Worm (Caenorhabditis elegans): ENCODE results near the gene ZK418.13.

The ZK418.13 gene

DNA sequence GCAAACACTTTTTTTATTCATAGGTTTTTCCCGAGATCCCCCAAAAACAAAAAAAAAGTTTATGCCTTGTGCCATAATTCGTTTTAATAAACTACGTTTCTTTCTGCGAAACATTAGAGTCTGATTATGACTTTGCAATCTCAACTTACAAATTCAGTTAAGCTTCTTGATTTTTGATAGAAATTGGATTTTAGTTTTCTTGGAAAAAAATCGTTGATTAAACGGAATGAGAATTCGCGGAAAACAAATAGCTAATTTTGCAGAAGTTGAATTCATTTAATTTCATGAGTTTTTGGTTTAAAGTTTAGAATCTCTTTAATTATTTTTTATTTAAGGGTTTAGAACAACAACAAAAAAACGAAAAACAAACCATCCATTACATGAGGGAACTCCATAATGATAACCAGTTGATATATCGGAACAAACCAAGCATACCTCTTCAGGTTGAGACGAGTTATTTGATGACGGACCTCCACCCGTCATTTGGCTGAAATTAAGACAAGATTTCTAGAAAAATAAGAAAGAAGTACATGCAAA, 38.7 kb upstream of the ZK418.13 start, which contains the start of gene nhr-10:
nhr-10 (minus strand) TSS at position 487 of the 537 bp plus-strand sequence.
- no peak for TF ChIP-seq snpc-4 (tag; optimal IDR thresholded peaks at IDR 0.05)
- no peak for TF ChIP-seq C34F6.9 (tag; optimal IDR thresholded peaks at IDR 0.05)
- no peak for TF ChIP-seq nhr-23 (tag; optimal IDR thresholded peaks at IDR 0.05)
- TF ChIP-seq nhr-10 (tag; optimal IDR thresholded peaks at IDR 0.05), result no peak
- TF ChIP-seq elt-3 (tag; optimal IDR thresholded peaks at IDR 0.05), result no peak
- no peak for TF ChIP-seq sem-4 (tag; optimal IDR thresholded peaks at IDR 0.05)
- no peak for TF ChIP-seq unc-62 (GFP tag; optimal IDR thresholded peaks at IDR 0.05)
- TF ChIP-seq nhr-6 (tag; optimal IDR thresholded peaks at IDR 0.05), result no peak
- TF ChIP-seq nhr-77 (tag; optimal IDR thresholded peaks at IDR 0.05), result no peak
- TF ChIP-seq ztf-1 (GFP tag; conservative IDR thresholded peaks at IDR 0.05), result no peak
- no peak for TF ChIP-seq aly-2 (tag; optimal IDR thresholded peaks at IDR 0.05)
- peak; percentile 13 for TF ChIP-seq ztf-4 (tag; optimal IDR thresholded peaks at IDR 0.05)
- no peak for TF ChIP-seq nhr-129 (tag; optimal IDR thresholded peaks at IDR 0.05)
- peak; percentile 11 for TF ChIP-seq crh-2 (tag; optimal IDR thresholded peaks at IDR 0.05)
- TF ChIP-seq mbf-1 (tag; optimal IDR thresholded peaks at IDR 0.05), result no peak
- no peak for TF ChIP-seq ceh-16 (tag; optimal IDR thresholded peaks at IDR 0.05)
- no peak for TF ChIP-seq ceh-82 (tag; optimal IDR thresholded peaks at IDR 0.05)
- no peak for TF ChIP-seq elt-1 (tag; optimal IDR thresholded peaks at IDR 0.05)
- TF ChIP-seq alr-1 (tag; optimal IDR thresholded peaks at IDR 0.05), result no peak
- no peak for TF ChIP-seq zag-1 (tag; optimal IDR thresholded peaks at IDR 0.05)
- peak; percentile 81 for TF ChIP-seq nhr-21 (tag; optimal IDR thresholded peaks at IDR 0.05)
- no peak for TF ChIP-seq nhr-237 (tag; optimal IDR thresholded peaks at IDR 0.05)
- TF ChIP-seq mab-5 (tag; optimal IDR thresholded peaks at IDR 0.05), result no peak
- TF ChIP-seq lin-39 (tag; optimal IDR thresholded peaks at IDR 0.05), result no peak
- no peak for TF ChIP-seq mdl-1 (tag; optimal IDR thresholded peaks at IDR 0.05)
- TF ChIP-seq lsy-2 (tag; optimal IDR thresholded peaks at IDR 0.05), result peak in 1 of 2 experiments; percentile 40
- TF ChIP-seq ama-1 (optimal IDR thresholded peaks at IDR 0.05), result no peak
- TF ChIP-seq dmd-4 (tag; optimal IDR thresholded peaks at IDR 0.05), result peak; percentile 61
- no peak for TF ChIP-seq sma-3 (GFP tag; optimal IDR thresholded peaks at IDR 0.05)
- no peak for TF ChIP-seq ZK546.5 (tag; optimal IDR thresholded peaks at IDR 0.05)
- peak; percentile 37 for TF ChIP-seq sma-9 (GFP tag; optimal IDR thresholded peaks at IDR 0.05)
- no peak for TF ChIP-seq sma-9 (tag; optimal IDR thresholded peaks at IDR 0.05)
- no peak for TF ChIP-seq nhr-25 (tag; optimal IDR thresholded peaks at IDR 0.05)
- TF ChIP-seq lin-13 (GFP tag; optimal IDR thresholded peaks at IDR 0.05), result no peak
- TF ChIP-seq nhr-11 (tag; optimal IDR thresholded peaks at IDR 0.05), result no peak

DNA sequence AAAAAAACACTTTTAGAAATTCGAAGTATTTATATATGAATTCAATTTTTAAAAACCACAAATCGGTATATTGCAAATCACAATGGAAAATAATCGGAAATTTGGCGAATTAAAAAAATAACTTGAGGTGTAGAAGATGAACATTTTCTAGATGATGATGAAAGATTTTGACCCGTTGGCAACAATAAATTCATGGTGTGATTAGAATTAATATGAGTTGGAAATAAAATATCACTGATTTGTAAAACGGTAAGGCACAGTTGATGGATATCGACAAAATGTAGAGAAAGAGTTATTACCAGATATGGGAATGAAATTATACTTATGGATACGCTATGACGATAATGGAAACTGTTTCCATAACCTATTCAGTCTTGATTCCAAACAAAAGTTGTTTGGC, 36.0 kb upstream of the ZK418.13 start:
- TF ChIP-seq aly-2 (tag; optimal IDR thresholded peaks at IDR 0.05), result no peak
- no peak for TF ChIP-seq nhr-21 (tag; optimal IDR thresholded peaks at IDR 0.05)
- no peak for TF ChIP-seq nhr-6 (tag; optimal IDR thresholded peaks at IDR 0.05)
- no peak for TF ChIP-seq ztf-1 (GFP tag; conservative IDR thresholded peaks at IDR 0.05)
- TF ChIP-seq nhr-11 (tag; optimal IDR thresholded peaks at IDR 0.05), result no peak
- TF ChIP-seq sem-4 (tag; optimal IDR thresholded peaks at IDR 0.05), result no peak
- no peak for TF ChIP-seq elt-1 (tag; optimal IDR thresholded peaks at IDR 0.05)
- no peak for TF ChIP-seq mbf-1 (tag; optimal IDR thresholded peaks at IDR 0.05)
- TF ChIP-seq nhr-77 (tag; optimal IDR thresholded peaks at IDR 0.05), result no peak
- no peak for TF ChIP-seq peb-1 (tag; optimal IDR thresholded peaks at IDR 0.05)
- no peak for TF ChIP-seq ztf-11 (tag; optimal IDR thresholded peaks at IDR 0.05)
- TF ChIP-seq zag-1 (tag; optimal IDR thresholded peaks at IDR 0.05), result no peak
- no peak for TF ChIP-seq sma-9 (GFP tag; optimal IDR thresholded peaks at IDR 0.05)
- TF ChIP-seq sma-9 (tag; optimal IDR thresholded peaks at IDR 0.05), result no peak
- no peak for TF ChIP-seq alr-1 (tag; optimal IDR thresholded peaks at IDR 0.05)
- no peak for TF ChIP-seq lin-11 (tag; optimal IDR thresholded peaks at IDR 0.05)
- no peak for TF ChIP-seq nhr-237 (tag; optimal IDR thresholded peaks at IDR 0.05)
- no peak for TF ChIP-seq ceh-82 (tag; optimal IDR thresholded peaks at IDR 0.05)
- no peak for TF ChIP-seq ceh-16 (tag; optimal IDR thresholded peaks at IDR 0.05)

DNA sequence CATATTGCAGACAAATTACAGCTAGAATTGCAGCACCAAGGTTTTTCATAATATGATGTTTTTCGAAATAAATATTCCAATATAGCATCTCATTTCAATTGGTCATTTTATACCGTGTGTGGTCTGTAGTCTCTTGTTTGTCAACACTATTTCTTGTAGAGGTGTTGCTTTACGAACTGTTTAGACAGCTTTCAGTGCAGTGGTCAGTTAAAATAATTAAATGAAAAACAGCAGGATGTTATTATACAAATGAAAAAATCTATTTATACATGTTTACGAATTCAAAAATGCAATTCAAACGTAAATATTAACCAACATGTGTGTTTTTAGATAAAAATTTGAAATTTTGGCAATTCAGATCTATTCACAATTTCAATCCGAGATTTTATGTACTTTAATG, 35.5 kb upstream of the ZK418.13 start, which contains the start of gene B0280.7:
B0280.7 (minus strand) TSS at position 101 of the 400 bp plus-strand sequence.
- no peak for TF ChIP-seq lin-39 (tag; optimal IDR thresholded peaks at IDR 0.05)
- peak; percentile 9 for TF ChIP-seq nhr-25 (tag; optimal IDR thresholded peaks at IDR 0.05)

DNA sequence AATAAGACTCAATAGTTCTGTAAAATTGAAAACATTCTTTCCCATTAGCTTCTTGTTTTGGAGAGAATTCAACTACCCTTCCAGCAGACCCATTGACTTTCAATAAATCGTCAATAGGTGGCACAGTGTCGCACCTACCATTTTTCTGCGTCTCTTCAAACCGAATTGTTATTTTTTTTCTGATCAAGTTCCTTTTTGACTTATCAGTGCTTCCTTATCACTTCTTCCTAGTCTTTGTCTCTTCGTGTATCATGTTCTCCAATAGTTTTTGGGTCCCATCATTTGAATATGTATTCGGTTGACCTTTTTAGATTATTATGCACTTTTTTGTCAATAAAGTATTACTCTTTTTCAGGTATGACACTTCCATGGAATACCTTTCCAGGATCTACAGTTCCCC, 31.7 kb upstream of the ZK418.13 start, which contains the start of gene odd-1:
odd-1 (plus strand) TSS at position 349 of the 400 bp plus-strand sequence.
- TF ChIP-seq fos-1 (tag; optimal IDR thresholded peaks at IDR 0.05) (peak; percentile 28), unc-55 (GFP tag; optimal IDR thresholded peaks at IDR 0.05) (no peak)
